Worm (Caenorhabditis elegans): ENCODE measurements around the gene mltn-1.

ce11 chrII:13149965-13150364 is 4.9 kb upstream of the mltn-1 start:
- TF ChIP-seq ztf-29 (GFP tag; IDR thresholded peaks at IDR 0.05) (no peak), ztf-23 (GFP tag; IDR thresholded peaks at IDR 0.05) (no peak), T22C8.4 (GFP tag; IDR thresholded peaks at IDR 0.05) (no peak), tab-1 (GFP tag; IDR thresholded peaks at IDR 0.05) (no peak), med-1 (GFP tag; optimal IDR thresholded peaks at IDR 0.05; ENCODE audit: insufficient read depth) (no peak)

All from whole organism, midembryonic.